Fruit fly (Drosophila melanogaster) whole organism, prepupa: ENCODE data around the gene CG6418.

Experiments used
- CG10631 ChIP-seq: fragments of 200-800 bp; sonication (Bioruptor generic); optimal IDR thresholded peaks from 2 replicates; lab custom pipeline; 2016; ENCODE audit warnings: missing biosample characterization, missing genetic modification characterization
- CG11294 ChIP-seq: fragments of 200-800 bp; sonication (Bioruptor generic); IDR thresholded peaks from 2 replicates; pipeline ENCODE4 v1.3.6; 2022; ENCODE audit warnings: missing biosample characterization, missing genetic modification characterization
- CG11902 ChIP-seq: fragments of 200-800 bp; sonication (Bioruptor generic); optimal IDR thresholded peaks from 3 replicates; lab custom pipeline; 2016; ENCODE audit warnings: missing biosample characterization, missing genetic modification characterization
- CG16779 ChIP-seq: fragments of 200-800 bp; sonication (Bioruptor generic); optimal IDR thresholded peaks from 3 replicates; lab custom pipeline; 2017; ENCODE audit warnings: missing biosample characterization, mild to moderate bottlenecking, missing genetic modification characterization
- CG31627 ChIP-seq: fragments of 200-800 bp; sonication (Bioruptor generic); optimal IDR thresholded peaks from 3 replicates; lab custom pipeline; 2016; ENCODE audit warnings: missing biosample characterization, missing genetic modification characterization
- CG32006 ChIP-seq: fragments of 200-800 bp; sonication (Bioruptor generic); optimal IDR thresholded peaks from 3 replicates; lab custom pipeline; 2017; ENCODE audit warnings: missing biosample characterization, mild to moderate bottlenecking, missing genetic modification characterization
- CG34406 ChIP-seq: fragments of 200-800 bp; sonication (Bioruptor generic); optimal IDR thresholded peaks from 3 replicates; lab custom pipeline; 2016; ENCODE audit warnings: missing biosample characterization, missing genetic modification characterization
- CG3919 ChIP-seq: fragments of 200-800 bp; sonication (Bioruptor generic); optimal IDR thresholded peaks from 3 replicates; lab custom pipeline; 2016; ENCODE audit warnings: missing biosample characterization, missing genetic modification characterization
- CG4318 ChIP-seq: fragments of 200-800 bp; sonication (Bioruptor generic); optimal IDR thresholded peaks from 3 replicates; lab custom pipeline; 2017; ENCODE audit warnings: missing biosample characterization, mild to moderate bottlenecking, missing genetic modification characterization
- CG6276 ChIP-seq: fragments of 200-800 bp; sonication (Bioruptor generic); optimal IDR thresholded peaks from 2 replicates; lab custom pipeline; 2017; ENCODE audit warnings: missing biosample characterization, mild to moderate bottlenecking, missing genetic modification characterization
- CG6808 ChIP-seq: fragments of 200-800 bp; sonication (Bioruptor generic); optimal IDR thresholded peaks from 3 replicates; lab custom pipeline; 2017; ENCODE audit warnings: missing biosample characterization, missing genetic modification characterization, mild to moderate bottlenecking, moderate library complexity, missing genetic modification reagents
- CG6854 ChIP-seq: fragments of 200-800 bp; sonication (Bioruptor generic); optimal IDR thresholded peaks from 2 replicates; lab custom pipeline; 2017; ENCODE audit warnings: missing biosample characterization, mild to moderate bottlenecking, missing genetic modification characterization
- CG9139 ChIP-seq: fragments of 200-800 bp; sonication (Bioruptor generic); optimal IDR thresholded peaks from 3 replicates; lab custom pipeline; 2017; ENCODE audit warnings: missing biosample characterization, mild to moderate bottlenecking, missing genetic modification characterization
- Eip78C ChIP-seq: fragments of 200-800 bp; sonication (Bioruptor generic); peaks from one replicate; lab custom pipeline; 2016; ENCODE audit warnings: missing biosample characterization, missing genetic modification characterization
- Ets21C ChIP-seq: fragments of 200-800 bp; sonication (Bioruptor generic); optimal IDR thresholded peaks from 3 replicates; lab custom pipeline; 2016; ENCODE audit warnings: missing biosample characterization, missing genetic modification characterization
- Ets96B ChIP-seq: fragments of 200-800 bp; optimal IDR thresholded peaks from 2 replicates; lab custom pipeline; 2019; ENCODE audit warnings: missing biosample characterization, mild to moderate bottlenecking, missing genetic modification characterization, moderate library complexity
- Gug ChIP-seq: fragments of 200-800 bp; sonication (Bioruptor generic); IDR thresholded peaks from 2 replicates; pipeline ENCODE4 v1.3.6; 2022; ENCODE audit warnings: missing biosample characterization, missing genetic modification characterization
- Hr38 ChIP-seq: sonication (Bioruptor generic); optimal IDR thresholded peaks from 2 replicates; lab custom pipeline; 2016; ENCODE audit warnings: missing biosample characterization, missing genetic modification characterization
- Hr39 ChIP-seq: fragments of 200-800 bp; sonication (Bioruptor generic); optimal IDR thresholded peaks from 2 replicates; lab custom pipeline; 2016; ENCODE audit warnings: missing biosample characterization, missing genetic modification characterization
- Met ChIP-seq: fragments of 200-800 bp; sonication (Bioruptor generic); optimal IDR thresholded peaks from 3 replicates; lab custom pipeline; 2016; ENCODE audit warnings: missing biosample characterization, missing genetic modification characterization
- OdsH ChIP-seq: fragments of 200-800 bp; sonication (Bioruptor generic); optimal IDR thresholded peaks from 3 replicates; lab custom pipeline; 2016; ENCODE audit warnings: missing biosample characterization, missing genetic modification characterization
- Smox ChIP-seq: fragments of 200-800 bp; sonication (Bioruptor generic); optimal IDR thresholded peaks from 3 replicates; lab custom pipeline; 2016; ENCODE audit warnings: missing biosample characterization, missing genetic modification characterization
- Sox14 ChIP-seq: fragments of 200-800 bp; sonication (Bioruptor generic); optimal IDR thresholded peaks from 3 replicates; lab custom pipeline; 2016; ENCODE audit warnings: missing biosample characterization, missing genetic modification characterization
- acj6 ChIP-seq: fragments of 200-800 bp; sonication (Bioruptor generic); optimal IDR thresholded peaks from 3 replicates; lab custom pipeline; 2016; ENCODE audit warnings: missing biosample characterization, missing genetic modification characterization
- cyc ChIP-seq: fragments of 200-800 bp; sonication (Bioruptor generic); optimal IDR thresholded peaks from 3 replicates; lab custom pipeline; 2016; ENCODE audit warnings: missing biosample characterization, missing genetic modification characterization
- eg ChIP-seq: fragments of 200-800 bp; sonication (Bioruptor generic); IDR thresholded peaks from 3 replicates; pipeline ENCODE4 v1.3.6; 2022; ENCODE audit warnings: missing biosample characterization, missing genetic modification characterization
- fd85E ChIP-seq: fragments of 200-800 bp; sonication (Bioruptor generic); optimal IDR thresholded peaks from 3 replicates; lab custom pipeline; 2016; ENCODE audit warnings: missing biosample characterization, missing genetic modification characterization
- lz ChIP-seq: fragments of 200-800 bp; sonication (Bioruptor generic); optimal IDR thresholded peaks from 3 replicates; lab custom pipeline; 2016; ENCODE audit warnings: missing biosample characterization, missing genetic modification characterization
- salr ChIP-seq, 2 experiments: fragments of 200-800 bp; sonication (Bioruptor generic); optimal IDR thresholded peaks; 3 replicates each; lab custom pipeline; 2016 to 2018; ENCODE audit warnings: missing biosample characterization in 2 of 2, missing genetic modification characterization in 2 of 2, mild to moderate bottlenecking in 1 of 2
- spab ChIP-seq: fragments of 200-800 bp; sonication (Bioruptor generic); optimal IDR thresholded peaks from 2 replicates; lab custom pipeline; 2017; ENCODE audit warnings: missing biosample characterization, mild to moderate bottlenecking, missing genetic modification characterization, missing genetic modification reagents
- ss ChIP-seq, 2 experiments: fragments of 200-800 bp; sonication (Bioruptor generic); optimal IDR thresholded peaks; 2 replicates in 1 of 2; 3 replicates in 1 of 2; lab custom pipeline; 2017 to 2018; ENCODE audit warnings: mild to moderate bottlenecking in 2 of 2, missing biosample characterization in 2 of 2, missing genetic modification characterization in 2 of 2, moderate library complexity in 1 of 2
- svp ChIP-seq: fragments of 200-800 bp; sonication (Bioruptor generic); peaks from one replicate; lab custom pipeline; 2016; ENCODE audit warnings: missing biosample characterization, missing genetic modification characterization
- topi ChIP-seq: fragments of 200-800 bp; sonication (Bioruptor generic); optimal IDR thresholded peaks from 3 replicates; lab custom pipeline; 2016; ENCODE audit warnings: missing biosample characterization, missing genetic modification characterization

CG6418 gene

DNA sequence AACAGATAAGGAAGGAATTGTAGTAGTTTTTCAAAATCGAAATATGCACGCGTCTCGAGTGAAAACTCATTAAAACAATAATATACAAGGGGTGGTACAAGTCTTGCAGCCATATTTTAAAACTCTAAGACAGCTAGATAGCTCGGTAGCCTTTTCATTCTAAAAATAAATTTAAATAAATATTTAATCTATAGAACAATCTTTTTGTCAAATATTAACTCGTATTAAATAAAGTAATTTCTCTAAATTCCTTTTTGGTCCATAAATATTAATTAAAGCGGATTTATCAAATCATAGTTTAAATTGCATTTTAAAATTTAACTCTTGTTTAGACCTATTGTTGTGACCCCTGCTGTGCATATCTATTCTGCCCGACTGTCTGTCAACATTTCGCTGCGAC lies 35.6 kb downstream of the CG6418 start (continued):
- TF ChIP-seq OdsH (GFP tag; lab: Kevin White, UChicago) (peak; percentile 39), CG6854 (GFP tag; lab: Kevin White, UChicago) (no peak), CG32006 (GFP tag; lab: Kevin White, UChicago) (peak; percentile 57), Smox (GFP tag; lab: Kevin White, UChicago) (no peak), svp (peak; percentile 62), fd85E (GFP tag; lab: Kevin White, UChicago) (no peak), CG4318 (peak; percentile 13), Gug (no peak), cyc (GFP tag; lab: Kevin White, UChicago) (no peak), Ets21C (GFP tag; lab: Kevin White, UChicago) (no peak), Met (GFP tag; lab: Kevin White, UChicago) (peak; percentile 7), Eip78C (GFP tag; lab: Kevin White, UChicago) (peak; percentile 75)

DNA sequence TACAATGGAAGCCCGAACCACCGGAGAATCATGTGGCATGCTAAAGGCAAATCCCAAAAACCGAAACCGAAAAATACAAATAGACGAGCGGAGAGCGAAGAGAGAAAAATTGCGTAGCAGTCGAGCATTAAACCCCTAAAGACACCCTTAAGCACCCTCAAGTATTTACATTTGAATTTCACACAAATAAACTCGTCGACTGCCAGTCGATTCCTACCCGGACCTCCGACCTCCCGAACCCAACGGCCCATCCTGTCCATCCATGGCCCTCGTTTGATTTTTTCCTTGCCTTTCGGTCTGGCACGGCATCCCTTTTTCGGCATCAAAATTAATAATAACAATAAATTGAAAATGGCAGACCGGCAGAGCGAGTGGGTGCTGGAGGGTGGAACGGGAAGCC lies 36.0 kb downstream of the CG6418 start:
- no peak for TF ChIP-seq CG11294 (GFP tag; lab: Robert Waterston, UW)
- TF ChIP-seq Smox (GFP tag; lab: Kevin White, UChicago) = no peak
- no peak for TF ChIP-seq topi (GFP tag; lab: Kevin White, UChicago)
- TF ChIP-seq fd85E (GFP tag; lab: Kevin White, UChicago) = no peak
- no peak for TF ChIP-seq CG34406 (GFP tag; lab: Kevin White, UChicago)
- no peak for TF ChIP-seq CG10631 (GFP tag; lab: Kevin White, UChicago)
- TF ChIP-seq Hr39 (GFP tag; lab: Kevin White, UChicago) = no peak
- no peak for TF ChIP-seq OdsH (GFP tag; lab: Kevin White, UChicago)
- no peak for TF ChIP-seq CG9139 (GFP tag; lab: Kevin White, UChicago)
- TF ChIP-seq CG31627 (GFP tag; lab: Kevin White, UChicago) = no peak
- no peak for TF ChIP-seq spab (GFP tag; lab: Kevin White, UChicago)
- no peak for TF ChIP-seq CG11902 (GFP tag; lab: Kevin White, UChicago)
- no peak for TF ChIP-seq Hr38 (GFP tag; lab: Kevin White, UChicago)
- no peak for TF ChIP-seq eg (GFP tag; lab: Robert Waterston, UW)
- TF ChIP-seq acj6 (GFP tag; lab: Kevin White, UChicago) = no peak
- TF ChIP-seq CG16779 (tag; lab: Kevin White, UChicago) = no peak
- no peak for TF ChIP-seq lz (GFP tag; lab: Kevin White, UChicago)
- TF ChIP-seq Ets96B (tag; lab: Kevin White, UChicago) = no peak

- no peak for TF ChIP-seq salr (GFP tag; optimal IDR thresholded peaks at IDR 0.05; lab: Kevin White, UChicago)
- TF ChIP-seq CG6808 (GFP tag; lab: Kevin White, UChicago) = no peak
- TF ChIP-seq Sox14 (GFP tag; lab: Kevin White, UChicago) = no peak
- no peak for TF ChIP-seq CG11902 (GFP tag; lab: Kevin White, UChicago)
- TF ChIP-seq eg (GFP tag; lab: Robert Waterston, UW) = no peak
- TF ChIP-seq CG3919 (GFP tag; lab: Kevin White, UChicago) = no peak
- no peak for TF ChIP-seq CG6276 (GFP tag; lab: Kevin White, UChicago)
- TF ChIP-seq ss (GFP tag; optimal IDR thresholded peaks at IDR 0.05; lab: Kevin White, UChicago) = peak in 1 of 2 experiments; percentile 13
These were observed 36.9 kb downstream of the CG6418 start for dm6 chr3L:10841905-10842304.

DNA sequence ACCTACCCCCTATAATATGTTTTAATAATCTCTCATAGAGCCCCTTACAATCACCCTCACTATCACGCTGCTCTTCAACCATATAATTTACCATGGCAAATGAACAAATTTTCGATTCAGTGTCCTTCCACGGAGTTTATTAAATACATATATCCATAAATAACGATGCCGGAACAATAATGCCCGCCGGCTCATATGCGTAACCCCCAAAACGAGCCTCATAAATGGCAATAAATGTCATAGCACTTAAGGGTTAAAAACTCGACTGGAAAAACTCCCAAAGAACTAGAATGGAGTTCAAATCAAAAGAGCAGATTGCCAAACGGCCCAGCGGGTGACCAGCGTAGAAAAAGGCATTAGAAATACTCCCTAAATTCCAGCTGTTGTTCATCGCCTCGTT lies 38.0 kb downstream of the CG6418 start:
- TF ChIP-seq Eip78C (GFP tag; lab: Kevin White, UChicago) (peak; percentile 8), CG6276 (GFP tag; lab: Kevin White, UChicago) (no peak)
- TF ChIP-seq, all 60 proteins: peak for 1
